Worm (Caenorhabditis elegans) whole organism, L1 larva: Measurements from ENCODE around the gene F38B7.11.

Experiments
- C04F5.9 ChIP-seq: sonication (generic microtip); optimal IDR thresholded peaks from 2 replicates; lab custom pipeline; 2016; ENCODE audit warnings: missing genetic modification characterization, missing compliant biosample characterization
- C34B4.2 ChIP-seq: sonication (generic microtip); optimal IDR thresholded peaks from 2 replicates; lab custom pipeline; 2017; ENCODE audit warnings: mild to moderate bottlenecking, missing genetic modification characterization, missing compliant biosample characterization
- blmp-1 ChIP-seq: fragments of 150-350 bp; optimal IDR thresholded peaks from 2 replicates; lab custom pipeline; 2014; ENCODE audit warnings: missing biosample characterization, missing genetic modification characterization
- ceh-8 ChIP-seq: fragments of 200-800 bp; sonication (Bioruptor generic); optimal IDR thresholded peaks from 2 replicates; lab custom pipeline; 2018; ENCODE audit warnings: mild to moderate bottlenecking, missing genetic modification characterization, moderate library complexity, missing compliant biosample characterization
- dpl-1 ChIP-seq, 3 experiments: fragments of 150-350 bp in 2 of 3; sonication (generic microtip) in 1 of 3; optimal IDR thresholded peaks; 2 replicates each; lab custom pipeline; 2014 to 2017; ENCODE audit warnings: missing biosample characterization in 3 of 3, missing genetic modification characterization in 3 of 3, missing genetic modification reagents in 3 of 3
- efl-1 ChIP-seq, 4 experiments: fragments of 150-350 bp; optimal IDR thresholded peaks in 3 of 4; peaks in 1 of 4; 1 replicate in 1 of 4; 2 replicates in 3 of 4; lab custom pipeline; 2014; ENCODE audit warnings: missing biosample characterization in 2 of 4, missing genetic modification characterization in 2 of 4, missing genetic modification reagents in 2 of 4
- egl-13 ChIP-seq: sonication (generic microtip); optimal IDR thresholded peaks from 2 replicates; lab custom pipeline; 2016; ENCODE audit warnings: missing genotype, missing genetic modification reagents, missing genetic modification characterization, missing compliant biosample characterization
- fkh-10 ChIP-seq: sonication (generic microtip); optimal IDR thresholded peaks from 2 replicates; lab custom pipeline; 2017; ENCODE audit warnings: missing biosample characterization, missing genetic modification reagents, missing genetic modification characterization
- fkh-4 ChIP-seq: sonication (generic microtip); optimal IDR thresholded peaks from 2 replicates; lab custom pipeline; 2016; ENCODE audit warnings: missing compliant biosample characterization, missing genetic modification characterization, borderline replicate concordance
- fkh-8 ChIP-seq: sonication (generic microtip); optimal IDR thresholded peaks from 2 replicates; lab custom pipeline; 2016; ENCODE audit warnings: mild to moderate bottlenecking, missing genetic modification characterization, missing compliant biosample characterization
- fos-1 ChIP-seq: fragments of 150-350 bp; optimal IDR thresholded peaks from 2 replicates; lab custom pipeline; 2014; ENCODE audit warnings: missing biosample characterization, missing genetic modification characterization
- grh-1 ChIP-seq: fragments of 200-800 bp; sonication (Bioruptor generic); IDR thresholded peaks from 2 replicates; pipeline ENCODE4 v1.3.6; 2022; ENCODE audit warnings: missing genetic modification reagents, missing genetic modification characterization, missing compliant biosample characterization
- hlh-4 ChIP-seq: sonication (generic microtip); optimal IDR thresholded peaks from 2 replicates; lab custom pipeline; 2016; ENCODE audit warnings: mild to moderate bottlenecking, missing genetic modification characterization, missing compliant biosample characterization
- hpl-2 ChIP-seq: fragments of 150-350 bp; optimal IDR thresholded peaks from 2 replicates; lab custom pipeline; 2014; ENCODE audit warnings: missing biosample characterization, missing genetic modification reagents, missing genetic modification characterization
- jun-1 ChIP-seq: fragments of 150-350 bp; optimal IDR thresholded peaks from 2 replicates; lab custom pipeline; 2014; ENCODE audit warnings: missing biosample characterization, missing genetic modification reagents, missing genetic modification characterization
- lin-13 ChIP-seq: fragments of 150-350 bp; optimal IDR thresholded peaks from 2 replicates; lab custom pipeline; 2014; ENCODE audit warnings: missing biosample characterization, missing genetic modification reagents, missing genetic modification characterization
- lin-14 ChIP-seq: fragments of 200-800 bp; sonication (Bioruptor generic); optimal IDR thresholded peaks from 2 replicates; lab custom pipeline; 2018; ENCODE audit warnings: mild to moderate bottlenecking, missing genetic modification characterization, moderate library complexity, missing compliant biosample characterization
- lin-35 ChIP-seq, 2 experiments: fragments of 150-350 bp; optimal IDR thresholded peaks; 2 replicates each; lab custom pipeline; 2014; ENCODE audit warnings: missing biosample characterization in 2 of 2, missing genetic modification characterization in 2 of 2, missing genetic modification reagents in 2 of 2
- lsy-2 ChIP-seq, 2 experiments: fragments of 150-350 bp; optimal IDR thresholded peaks; 2 replicates each; lab custom pipeline; 2014; ENCODE audit warnings: missing biosample characterization in 2 of 2, missing genetic modification characterization in 2 of 2
- mep-1 ChIP-seq: fragments of 150-350 bp; optimal IDR thresholded peaks from 2 replicates; lab custom pipeline; 2014; ENCODE audit warnings: missing biosample characterization, missing genetic modification characterization
- nhr-11 ChIP-seq: fragments of 150-350 bp; optimal IDR thresholded peaks from 2 replicates; lab custom pipeline; 2014; ENCODE audit warnings: missing biosample characterization, missing genetic modification characterization
- nhr-19 ChIP-seq: fragments of 200-800 bp; sonication (Bioruptor generic); conservative IDR thresholded peaks from 2 replicates; pipeline ENCODE4 v1.3.6; 2022; ENCODE audit warnings: missing genetic modification characterization, missing compliant biosample characterization
- nhr-84 ChIP-seq: sonication (generic microtip); optimal IDR thresholded peaks from 2 replicates; lab custom pipeline; 2017; ENCODE audit warnings: missing biosample characterization, missing genetic modification characterization
- nhr-85 ChIP-seq: sonication (generic microtip); peaks from one replicate; lab custom pipeline; 2016; ENCODE audit warnings: missing genetic modification characterization, inconsistent platforms, missing compliant biosample characterization
- nhr-90 ChIP-seq: sonication (generic microtip); optimal IDR thresholded peaks from 2 replicates; lab custom pipeline; 2016; ENCODE audit warnings: mild to moderate bottlenecking, missing genetic modification characterization, missing compliant biosample characterization; ENCODE audit not compliant: poor library complexity
- pag-3 ChIP-seq: sonication (generic microtip); optimal IDR thresholded peaks from 2 replicates; lab custom pipeline; 2017; ENCODE audit warnings: missing genetic modification characterization, mild to moderate bottlenecking, missing compliant biosample characterization, antibody characterized with exemption, borderline replicate concordance; ENCODE audit not compliant: insufficient read depth
- pax-3 ChIP-seq: fragments of 200-800 bp; sonication (Bioruptor generic); optimal IDR thresholded peaks from 2 replicates; lab custom pipeline; 2018; ENCODE audit warnings: mild to moderate bottlenecking, missing genetic modification characterization, moderate library complexity, missing compliant biosample characterization
- rnt-1 ChIP-seq: sonication (generic microtip); optimal IDR thresholded peaks from 2 replicates; lab custom pipeline; 2016; ENCODE audit warnings: mild to moderate bottlenecking, missing genetic modification characterization, moderate library complexity, missing compliant biosample characterization
- tlp-1 ChIP-seq: fragments of 150-350 bp; optimal IDR thresholded peaks from 2 replicates; lab custom pipeline; 2014; ENCODE audit warnings: missing biosample characterization, missing genetic modification characterization
- unc-86 ChIP-seq: sonication (generic microtip); optimal IDR thresholded peaks from 2 replicates; lab custom pipeline; 2016; ENCODE audit warnings: missing genetic modification characterization, missing compliant biosample characterization
- unc-98 ChIP-seq: fragments of 200-800 bp; sonication (Bioruptor generic); IDR thresholded peaks from 2 replicates; pipeline ENCODE4 v1.3.6; 2022; ENCODE audit warnings: missing genetic modification characterization, missing compliant biosample characterization
- xbp-1 ChIP-seq: sonication (generic microtip); optimal IDR thresholded peaks from 2 replicates; lab custom pipeline; 2016; ENCODE audit warnings: missing genetic modification characterization, missing compliant biosample characterization

Gene F38B7.11

DNA sequence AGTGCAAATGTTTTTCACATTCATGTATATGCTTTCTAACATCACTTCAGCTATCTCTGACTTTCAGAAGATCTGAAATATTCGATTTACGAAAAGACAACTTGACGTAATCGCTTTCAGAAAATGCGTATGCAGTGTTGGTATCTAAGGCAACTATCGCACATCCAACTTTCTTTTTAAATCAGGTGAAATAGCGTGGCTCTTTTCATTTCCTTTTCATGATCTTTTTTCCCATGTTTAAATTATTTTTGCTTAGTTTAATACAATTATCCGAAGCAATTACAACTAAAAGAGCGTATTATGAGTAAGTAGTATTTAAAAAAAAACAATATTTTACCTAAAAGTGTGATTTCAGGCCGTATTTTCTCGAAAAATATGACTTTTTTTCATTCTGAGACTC lies at the start of gene F38B7.11:
TSS of gene F38B7.11 (plus strand) at position 301 of the 400 bp plus-strand sequence.
- TF ChIP-seq pag-3 (tag; lab: Kevin White, UChicago) = no peak
- no peak for TF ChIP-seq hlh-4 (tag; lab: Kevin White, UChicago)
- TF ChIP-seq fkh-8 (tag; lab: Kevin White, UChicago) = peak; percentile 30
- TF ChIP-seq unc-86 (tag; lab: Kevin White, UChicago) = no peak
- no peak for TF ChIP-seq fkh-10

DNA sequence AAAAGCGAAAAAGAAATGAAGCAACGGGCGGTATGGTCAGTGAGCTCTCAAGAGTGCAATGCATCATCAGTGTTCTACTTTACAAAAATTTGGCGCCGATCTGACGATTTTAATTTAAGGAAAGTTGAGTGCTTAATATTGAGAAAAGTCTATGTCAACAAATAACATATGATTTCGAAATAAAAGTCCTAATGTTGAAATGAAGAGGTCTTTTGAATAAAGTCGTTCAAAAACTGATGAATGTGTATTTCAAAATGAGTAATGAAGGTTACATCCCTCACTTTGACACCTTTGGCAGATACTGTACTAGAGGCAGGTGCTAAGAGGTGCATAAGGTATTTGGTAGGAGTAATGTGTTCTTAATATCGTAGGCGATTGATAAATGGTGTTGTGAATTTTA lies 49.4 kb upstream of the F38B7.11 start:
- TF ChIP-seq dpl-1 (GFP tag; optimal IDR thresholded peaks at IDR 0.05; lab: Kevin White, UChicago) = no peak

DNA sequence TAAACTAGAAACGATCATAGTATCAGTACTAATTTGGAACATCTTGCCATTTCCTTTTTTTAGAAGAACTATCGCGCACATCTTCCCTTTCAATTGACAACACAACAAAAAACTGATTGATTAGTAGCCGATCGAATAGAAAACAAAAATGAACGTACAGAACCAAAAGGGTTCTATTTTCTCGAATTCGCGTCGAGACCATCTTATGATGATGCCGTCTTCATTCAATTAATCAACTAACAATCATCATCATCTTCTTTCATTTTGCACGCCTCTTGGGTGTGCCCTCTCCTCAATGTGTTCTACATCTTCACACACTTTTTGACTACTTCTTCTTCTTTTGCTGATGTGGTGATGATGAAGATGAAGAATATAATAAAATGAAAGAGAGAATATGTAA lies 47.1 kb upstream of the F38B7.11 start:
- TF ChIP-seq lsy-2 (tag; optimal IDR thresholded peaks at IDR 0.05; lab: Kevin White, UChicago) (no peak), fkh-4 (tag; lab: Kevin White, UChicago) (no peak), hpl-2 (GFP tag; lab: Kevin White, UChicago) (no peak), pax-3 (tag; lab: Kevin White, UChicago) (no peak), lin-14 (GFP tag; lab: Kevin White, UChicago) (peak; percentile 48), jun-1 (no peak), blmp-1 (tag; lab: Kevin White, UChicago) (peak; percentile 40), ceh-8 (GFP tag; lab: Kevin White, UChicago) (no peak)

DNA sequence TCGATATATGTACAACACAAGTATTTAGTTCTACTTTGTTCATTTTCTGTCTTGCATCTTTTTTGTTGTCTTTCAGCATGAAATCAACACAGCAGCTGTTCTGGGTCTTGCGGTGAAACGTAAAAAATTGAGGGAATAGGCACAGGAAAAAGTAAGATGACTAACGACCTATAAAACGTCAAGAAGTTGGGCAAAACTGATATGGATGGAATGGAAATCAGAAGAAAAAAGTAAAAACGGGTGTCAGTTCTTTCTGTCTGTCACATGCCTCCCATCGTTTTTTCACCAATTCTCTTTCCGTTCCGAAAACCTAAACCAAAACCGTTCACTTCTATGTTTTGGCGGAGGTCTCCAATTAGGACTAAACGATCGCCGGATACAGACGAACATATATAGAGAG lies 45.9 kb upstream of the F38B7.11 start:
- TF ChIP-seq efl-1 (optimal IDR thresholded peaks at IDR 0.05; lab: Kevin White, UChicago) (no peak), efl-1 (GFP tag; optimal IDR thresholded peaks at IDR 0.05 in 1 of 2; lab: Kevin White, UChicago) (peak in 1 of 2 experiments; percentile 64), nhr-19 (no peak), blmp-1 (tag; lab: Kevin White, UChicago) (peak; percentile 33), unc-98 (no peak), lin-14 (GFP tag; lab: Kevin White, UChicago) (no peak)

DNA sequence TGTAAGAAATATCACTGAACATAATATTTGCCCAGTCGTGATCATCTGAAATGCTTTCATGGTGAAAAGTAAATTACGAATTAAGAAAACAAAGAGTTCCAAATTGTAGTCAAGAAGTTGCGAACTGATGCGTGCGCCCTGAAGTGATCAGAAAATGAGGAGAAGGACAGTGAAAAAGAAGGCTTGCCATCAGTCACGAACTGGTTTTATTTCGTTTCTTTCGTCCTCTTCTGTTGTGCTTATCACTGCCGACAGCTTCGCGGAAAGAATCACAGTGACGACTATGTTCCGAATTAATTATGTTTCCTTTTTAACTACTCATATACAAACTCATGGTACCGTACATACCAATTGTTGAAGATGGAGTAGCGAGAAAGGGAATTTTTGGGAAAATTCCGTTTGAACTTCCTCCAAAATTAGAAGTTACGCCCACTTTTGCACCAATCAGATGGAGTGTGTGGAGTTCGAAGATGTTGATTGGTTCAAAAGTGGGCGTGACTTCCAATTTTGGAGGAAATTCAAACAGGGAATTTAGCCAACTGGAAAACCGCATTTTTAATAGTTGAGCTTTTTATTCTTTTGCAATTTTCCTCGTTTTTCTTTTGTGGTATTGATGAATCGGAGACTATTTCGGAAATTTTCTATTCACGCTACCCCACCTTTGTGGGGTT lies 43.7 kb upstream of the F38B7.11 start, which contains the start of gene C55A6.12:
TSS of gene C55A6.12 (minus strand) at position 51 of the 671 bp plus-strand sequence.
- no peak for TF ChIP-seq mep-1 (tag; lab: Kevin White, UChicago)
- TF ChIP-seq xbp-1 = peak; percentile 48
- peak; percentile 25 to 77 for TF ChIP-seq lin-35 (GFP tag; optimal IDR thresholded peaks at IDR 0.05; lab: Kevin White, UChicago)
- no peak for TF ChIP-seq nhr-11 (tag; lab: Kevin White, UChicago)
- no peak for TF ChIP-seq blmp-1 (tag; lab: Kevin White, UChicago)
- TF ChIP-seq nhr-85 (tag; lab: Kevin White, UChicago) = peak; percentile 28
- TF ChIP-seq rnt-1 (tag; lab: Kevin White, UChicago) = no peak
- TF ChIP-seq fos-1 = no peak
- peak in 1 of 2 experiments; percentile 24 for TF ChIP-seq lsy-2 (tag; optimal IDR thresholded peaks at IDR 0.05; lab: Kevin White, UChicago)
- no peak for TF ChIP-seq nhr-90 (tag; lab: Kevin White, UChicago)
- TF ChIP-seq nhr-19 = no peak
- peak; percentile 49; the same call in 1 of the 2 replicates for TF ChIP-seq grh-1 (GFP tag; lab: Robert Waterston, UW)
- no peak for TF ChIP-seq tlp-1 (tag; lab: Kevin White, UChicago)
- no peak for TF ChIP-seq egl-13
- no peak for TF ChIP-seq lin-13
- TF ChIP-seq C04F5.9 (tag; lab: Kevin White, UChicago) = no peak
- TF ChIP-seq C34B4.2 (tag; lab: Kevin White, UChicago) = no peak
- TF ChIP-seq dpl-1 (GFP tag; optimal IDR thresholded peaks at IDR 0.05; lab: Kevin White, UChicago) = peak; percentile 27 to 68 (median 65)
- peak in 1 of 2 experiments; percentile 74 for TF ChIP-seq efl-1 (optimal IDR thresholded peaks at IDR 0.05; lab: Kevin White, UChicago)
- TF ChIP-seq efl-1 (GFP tag; optimal IDR thresholded peaks at IDR 0.05 in 1 of 2; lab: Kevin White, UChicago) = peak; percentile 77 to 96
- TF ChIP-seq nhr-84 (tag; lab: Kevin White, UChicago) = no peak
